Worm (Caenorhabditis elegans) whole organism, L2 larva: ENCODE results near the gene nep-10.

ENCODE experiments used
- C34F6.9 ChIP-seq: fragments of 150-350 bp; optimal IDR thresholded peaks from 2 replicates; lab custom pipeline; 2014; ENCODE audit warnings: missing biosample characterization, missing genetic modification characterization
- F13H6.1 ChIP-seq: sonication (generic microtip); optimal IDR thresholded peaks from 2 replicates; lab custom pipeline; 2016; ENCODE audit warnings: missing genetic modification characterization, missing compliant biosample characterization
- R02D3.7 ChIP-seq: fragments of 150-350 bp; optimal IDR thresholded peaks from 2 replicates; lab custom pipeline; 2014; ENCODE audit warnings: missing biosample characterization, missing genetic modification characterization
- Y55F3AM.14 ChIP-seq: fragments of 200-800 bp; sonication (Bioruptor generic); optimal IDR thresholded peaks from 2 replicates; lab custom pipeline; 2018; ENCODE audit warnings: mild to moderate bottlenecking, missing genetic modification characterization, missing compliant biosample characterization
- ZK546.5 ChIP-seq: sonication (generic microtip); optimal IDR thresholded peaks from 2 replicates; lab custom pipeline; 2017; ENCODE audit warnings: missing biosample characterization, missing genetic modification characterization
- alr-1 ChIP-seq: fragments of 150-350 bp; optimal IDR thresholded peaks from 2 replicates; lab custom pipeline; 2014; ENCODE audit warnings: missing biosample characterization, missing genetic modification characterization
- blmp-1 ChIP-seq: sonication (generic microtip); optimal IDR thresholded peaks from 2 replicates; lab custom pipeline; 2017; ENCODE audit warnings: missing genetic modification characterization, mild to moderate bottlenecking, missing compliant biosample characterization, antibody characterized with exemption, moderate library complexity; ENCODE audit not compliant: insufficient read depth
- ceh-16 ChIP-seq: fragments of 150-350 bp; optimal IDR thresholded peaks from 2 replicates; lab custom pipeline; 2014; ENCODE audit warnings: missing biosample characterization, missing genetic modification characterization
- crh-2 ChIP-seq: sonication (generic microtip); optimal IDR thresholded peaks from 2 replicates; lab custom pipeline; 2017; ENCODE audit warnings: missing biosample characterization, missing genetic modification characterization
- dmd-4 ChIP-seq: sonication (generic microtip); optimal IDR thresholded peaks from 2 replicates; lab custom pipeline; 2017; ENCODE audit warnings: missing biosample characterization, missing genetic modification characterization
- egl-27 ChIP-seq: sonication (generic microtip); optimal IDR thresholded peaks from 3 replicates; lab custom pipeline; 2017; ENCODE audit warnings: missing biosample characterization, missing genetic modification reagents, missing genetic modification characterization
- elt-1 ChIP-seq: fragments of 150-350 bp; optimal IDR thresholded peaks from 2 replicates; lab custom pipeline; 2014; ENCODE audit warnings: missing biosample characterization, missing genetic modification characterization
- fos-1 ChIP-seq: fragments of 150-350 bp; optimal IDR thresholded peaks from 2 replicates; lab custom pipeline; 2014; ENCODE audit warnings: missing biosample characterization, missing genetic modification characterization
- gmeb-1 ChIP-seq: fragments of 150-350 bp; optimal IDR thresholded peaks from 2 replicates; lab custom pipeline; 2014; ENCODE audit warnings: missing biosample characterization, missing genetic modification characterization
- lin-11 ChIP-seq: fragments of 150-350 bp; sonication (generic microtip); optimal IDR thresholded peaks from 2 replicates; lab custom pipeline; 2014; ENCODE audit warnings: missing biosample characterization, missing genetic modification characterization, inconsistent platforms, mixed read lengths
- lin-13 ChIP-seq: fragments of 150-350 bp; optimal IDR thresholded peaks from 2 replicates; lab custom pipeline; 2014; ENCODE audit warnings: missing biosample characterization, missing genetic modification reagents, missing genetic modification characterization
- lin-39 ChIP-seq: fragments of 150-350 bp; optimal IDR thresholded peaks from 2 replicates; lab custom pipeline; 2014; ENCODE audit warnings: missing biosample characterization, missing genetic modification reagents, missing genetic modification characterization
- lsy-2 ChIP-seq, 2 experiments: fragments of 150-350 bp in 1 of 2; sonication (generic microtip) in 1 of 2; optimal IDR thresholded peaks; 2 replicates each; lab custom pipeline; 2014 to 2017; ENCODE audit warnings: missing biosample characterization in 2 of 2, missing genetic modification characterization in 2 of 2
- mab-5 ChIP-seq: fragments of 150-350 bp; optimal IDR thresholded peaks from 2 replicates; lab custom pipeline; 2014; ENCODE audit warnings: missing biosample characterization, missing genetic modification characterization
- mbf-1 ChIP-seq: sonication (generic microtip); optimal IDR thresholded peaks from 2 replicates; lab custom pipeline; 2017; ENCODE audit warnings: missing biosample characterization, missing genetic modification characterization
- mdl-1 ChIP-seq, 2 experiments: fragments of 150-350 bp in 1 of 2; sonication (generic microtip) in 1 of 2; optimal IDR thresholded peaks; 2 replicates each; lab custom pipeline; 2017; ENCODE audit warnings: missing biosample characterization in 2 of 2, missing genetic modification characterization in 2 of 2
- nhr-10 ChIP-seq: sonication (generic microtip); optimal IDR thresholded peaks from 2 replicates; lab custom pipeline; 2017; ENCODE audit warnings: missing biosample characterization, missing genetic modification characterization
- nhr-11 ChIP-seq: fragments of 150-350 bp; optimal IDR thresholded peaks from 2 replicates; lab custom pipeline; 2014; ENCODE audit warnings: missing biosample characterization, missing genetic modification characterization
- nhr-129 ChIP-seq: fragments of 150-350 bp; optimal IDR thresholded peaks from 2 replicates; lab custom pipeline; 2014; ENCODE audit warnings: missing biosample characterization, missing genetic modification characterization
- nhr-21 ChIP-seq: fragments of 150-350 bp; optimal IDR thresholded peaks from 2 replicates; lab custom pipeline; 2014; ENCODE audit warnings: missing biosample characterization, missing genetic modification characterization
- nhr-23 ChIP-seq: fragments of 150-350 bp; optimal IDR thresholded peaks from 2 replicates; lab custom pipeline; 2014; ENCODE audit warnings: missing biosample characterization, missing genetic modification reagents, missing genetic modification characterization
- nhr-237 ChIP-seq: fragments of 150-350 bp; optimal IDR thresholded peaks from 2 replicates; lab custom pipeline; 2014; ENCODE audit warnings: missing biosample characterization, missing genetic modification characterization
- nhr-25 ChIP-seq: fragments of 150-350 bp; sonication (generic microtip); optimal IDR thresholded peaks from 3 replicates; lab custom pipeline; 2014; ENCODE audit warnings: missing biosample characterization, missing genetic modification characterization
- nhr-77 ChIP-seq: fragments of 150-350 bp; optimal IDR thresholded peaks from 2 replicates; lab custom pipeline; 2014; ENCODE audit warnings: missing biosample characterization, missing genetic modification characterization
- peb-1 ChIP-seq: fragments of 150-350 bp; optimal IDR thresholded peaks from 2 replicates; lab custom pipeline; 2014; ENCODE audit warnings: missing biosample characterization, missing genetic modification characterization
- sem-4 ChIP-seq: fragments of 150-350 bp; optimal IDR thresholded peaks from 2 replicates; lab custom pipeline; 2014; ENCODE audit warnings: missing biosample characterization, missing genetic modification reagents, missing genetic modification characterization
- sma-3 ChIP-seq: sonication (generic microtip); optimal IDR thresholded peaks from 2 replicates; lab custom pipeline; 2016; ENCODE audit warnings: missing genetic modification reagents, missing genetic modification characterization, missing compliant biosample characterization
- sma-9 ChIP-seq, 2 experiments: fragments of 150-350 bp in 1 of 2; sonication (generic microtip) in 1 of 2; optimal IDR thresholded peaks; 2 replicates each; lab custom pipeline; 2014 to 2016; ENCODE audit warnings: missing genetic modification characterization in 2 of 2, mild to moderate bottlenecking in 1 of 2, missing biosample characterization in 1 of 2, missing compliant biosample characterization in 1 of 2, missing genetic modification reagents in 1 of 2, moderate library complexity in 1 of 2
- snpc-4 ChIP-seq: fragments of 150-350 bp; optimal IDR thresholded peaks from 2 replicates; lab custom pipeline; 2014; ENCODE audit warnings: missing biosample characterization, missing genetic modification characterization
- unc-39 ChIP-seq: fragments of 150-350 bp; optimal IDR thresholded peaks from 2 replicates; lab custom pipeline; 2014; ENCODE audit warnings: missing biosample characterization, missing genetic modification characterization
- unc-55 ChIP-seq: fragments of 150-350 bp; sonication (generic microtip); optimal IDR thresholded peaks from 3 replicates; lab custom pipeline; 2014; ENCODE audit warnings: missing biosample characterization, missing genetic modification reagents, missing genetic modification characterization
- unc-62 ChIP-seq: fragments of 150-350 bp; optimal IDR thresholded peaks from 2 replicates; lab custom pipeline; 2014; ENCODE audit warnings: missing biosample characterization, missing genetic modification reagents, missing genetic modification characterization
- zag-1 ChIP-seq: fragments of 150-350 bp; optimal IDR thresholded peaks from 2 replicates; lab custom pipeline; 2014; ENCODE audit warnings: missing biosample characterization, missing genetic modification characterization
- ztf-4 ChIP-seq: fragments of 150-350 bp; optimal IDR thresholded peaks from 2 replicates; lab custom pipeline; 2014; ENCODE audit warnings: missing biosample characterization, missing genetic modification characterization

Gene nep-10

DNA sequence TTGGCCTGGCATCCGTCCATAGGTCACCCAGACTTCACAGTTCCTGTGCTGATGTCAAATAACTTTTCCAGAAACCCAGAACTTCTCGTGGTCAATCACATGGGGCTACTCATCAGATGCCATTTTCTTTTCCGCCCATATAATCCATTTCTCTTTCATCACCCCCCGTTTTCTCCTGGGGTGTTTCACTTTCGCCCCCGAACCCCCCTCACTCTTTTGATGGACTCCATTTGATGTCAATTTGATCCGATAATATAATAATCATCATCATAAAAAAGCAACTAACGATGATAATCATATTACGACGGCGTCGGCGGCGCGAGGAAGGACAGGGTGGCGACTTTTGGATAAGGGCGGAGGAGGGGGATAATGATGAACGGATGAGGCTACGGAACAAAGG lies 35.5 kb upstream of the nep-10 start:
- TF ChIP-seq ZK546.5 = no peak
- peak; percentile 39 for TF ChIP-seq blmp-1

DNA sequence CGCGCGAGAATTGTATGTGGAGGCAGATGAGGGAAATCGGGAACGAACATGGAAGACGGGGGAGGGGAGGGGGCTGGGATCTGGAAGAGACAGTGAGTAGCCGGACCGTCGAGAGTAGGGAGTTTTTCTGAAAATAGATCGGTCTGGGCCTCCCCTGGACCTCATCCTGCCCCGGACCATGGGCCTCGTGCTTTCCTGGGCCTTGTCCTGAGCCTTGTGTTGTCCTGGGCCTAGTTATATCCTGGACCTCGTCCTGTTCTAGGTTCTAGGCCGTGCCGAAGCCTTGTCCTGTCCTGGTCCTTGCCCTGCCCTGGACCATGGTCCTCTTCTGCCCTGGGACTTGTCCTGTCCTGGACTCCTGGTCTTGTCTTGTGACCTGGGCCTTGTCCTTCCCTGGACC lies 34.6 kb upstream of the nep-10 start:
- TF ChIP-seq sem-4 (tag; lab: Kevin White, UChicago) = no peak
- no peak for TF ChIP-seq ZK546.5
- TF ChIP-seq dmd-4 (tag; lab: Kevin White, UChicago) = no peak
- no peak for TF ChIP-seq zag-1
- no peak for TF ChIP-seq R02D3.7
- no peak for TF ChIP-seq ceh-16 (tag; lab: Kevin White, UChicago)
- no peak for TF ChIP-seq fos-1
- no peak for TF ChIP-seq nhr-25
- no peak for TF ChIP-seq unc-55 (GFP tag; lab: Kevin White, UChicago)
- no peak for TF ChIP-seq nhr-23 (tag; lab: Kevin White, UChicago)
- TF ChIP-seq unc-62 (GFP tag; lab: Kevin White, UChicago) = no peak
- no peak for TF ChIP-seq mbf-1 (tag; lab: Kevin White, UChicago)
- TF ChIP-seq snpc-4 (tag; lab: Kevin White, UChicago) = no peak
- TF ChIP-seq nhr-11 (tag; lab: Kevin White, UChicago) = no peak
- TF ChIP-seq lsy-2 (tag; optimal IDR thresholded peaks at IDR 0.05; lab: Kevin White, UChicago) = no peak
- TF ChIP-seq nhr-77 = no peak

DNA sequence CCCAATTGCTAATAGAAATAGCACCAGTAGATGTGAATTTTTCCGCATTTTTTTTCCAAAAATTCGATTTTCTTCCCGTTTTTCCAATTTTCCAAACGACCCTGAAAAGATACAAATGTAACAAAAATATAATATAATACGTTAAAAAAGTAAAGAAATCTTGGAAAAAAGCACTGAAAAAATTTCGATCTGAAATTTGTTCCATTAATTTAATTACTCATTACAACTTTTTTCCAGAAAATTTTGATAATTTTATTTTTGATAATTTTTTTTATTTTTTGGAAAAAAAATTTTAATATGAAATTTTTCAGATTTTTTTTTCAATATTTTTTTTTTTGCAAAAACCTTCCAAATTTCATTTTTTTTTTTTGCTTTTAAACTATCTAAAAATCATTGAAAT lies 33.7 kb upstream of the nep-10 start, which contains the start of gene skpo-2:
TSS of gene skpo-2 (minus strand) at position 101 of the 400 bp plus-strand sequence.
- TF ChIP-seq snpc-4 (tag; lab: Kevin White, UChicago) = no peak
- TF ChIP-seq nhr-25 = no peak

DNA sequence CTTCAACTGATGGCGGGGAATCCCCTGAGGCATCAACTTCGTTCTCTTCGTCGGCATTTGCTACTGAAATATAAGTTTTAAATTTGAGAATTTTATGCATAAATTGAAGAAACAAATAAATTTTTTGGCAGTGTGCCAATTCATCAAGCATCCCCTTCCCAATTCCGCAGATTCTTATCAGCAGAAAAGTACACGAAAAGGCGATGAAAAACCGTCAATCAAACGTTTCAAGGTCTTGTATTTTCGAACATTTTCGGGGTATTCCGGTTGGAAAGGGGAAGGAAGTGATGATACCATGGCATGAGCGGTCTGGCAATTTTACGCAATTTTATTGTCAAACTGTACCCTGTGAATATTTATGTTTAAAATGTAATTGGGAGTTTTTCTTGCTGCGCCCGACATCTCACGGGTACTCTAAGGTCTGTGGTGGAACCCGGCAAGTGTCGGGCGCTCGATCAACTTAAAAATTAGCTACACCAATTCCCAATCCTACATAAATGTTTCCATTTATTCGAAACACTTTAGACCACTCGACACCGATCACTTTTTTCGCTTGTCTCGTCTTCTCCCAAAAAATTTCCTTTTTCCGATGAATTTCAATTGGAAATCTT lies 32.2 kb upstream of the nep-10 start:
- no peak for TF ChIP-seq lin-11 (tag; lab: Kevin White, UChicago)
- peak; percentile 67 for TF ChIP-seq snpc-4 (tag; lab: Kevin White, UChicago)
- TF ChIP-seq nhr-25 = peak; percentile 26
- TF ChIP-seq fos-1 = no peak
- no peak for TF ChIP-seq ZK546.5

DNA sequence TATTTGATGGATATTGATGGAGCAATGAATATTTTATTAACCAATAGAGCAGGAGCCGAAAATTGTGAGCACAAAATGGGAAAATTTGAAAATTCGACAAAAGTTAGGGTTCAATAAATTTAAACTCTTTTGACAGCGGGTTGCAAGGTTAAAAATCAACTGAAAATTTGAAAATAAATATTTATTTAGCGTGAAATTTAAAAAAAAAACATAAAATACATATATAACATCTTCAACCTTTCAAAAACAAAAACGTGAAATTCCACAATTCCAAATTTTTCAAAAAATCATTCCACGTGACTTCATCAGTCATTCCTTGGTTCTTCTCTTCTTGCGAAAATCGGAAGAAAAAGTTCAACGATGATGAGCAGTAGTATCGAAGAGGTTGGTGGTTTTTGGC lies 26.6 kb upstream of the nep-10 start, which contains the start of gene C16C8.18:
TSS of gene C16C8.18 (plus strand) at position 301 of the 400 bp plus-strand sequence.
- TF ChIP-seq unc-55 (GFP tag; lab: Kevin White, UChicago) (peak; percentile 27), elt-1 (tag; lab: Kevin White, UChicago) (no peak), unc-39 (tag; lab: Kevin White, UChicago) (no peak)

DNA sequence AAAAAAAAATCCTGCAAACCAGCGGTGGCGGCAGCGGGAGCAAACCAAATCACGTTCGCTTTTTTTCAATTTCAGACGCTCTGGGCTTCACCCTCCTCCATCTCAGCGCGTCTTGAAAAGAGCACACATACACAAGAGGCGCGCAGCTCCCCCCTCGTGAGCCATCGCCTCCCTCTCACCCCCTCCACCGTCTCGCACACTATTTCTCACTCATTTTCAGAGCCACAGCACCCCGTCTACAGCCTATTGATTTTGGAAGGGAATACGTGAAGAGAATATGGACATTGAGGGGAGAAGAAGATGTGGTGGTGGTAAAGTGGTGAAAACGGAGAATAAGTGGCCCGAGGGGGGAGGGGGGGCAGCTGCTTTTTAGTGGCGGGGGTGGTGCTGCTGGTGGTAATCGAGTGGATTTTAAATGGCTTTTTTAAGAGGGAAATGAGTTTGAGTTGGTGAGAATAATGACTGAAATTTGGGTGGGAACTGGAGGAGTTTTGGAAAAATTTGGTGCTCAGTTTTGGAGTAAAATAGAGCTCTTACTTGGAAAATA lies 25.5 kb upstream of the nep-10 start:
- TF ChIP-seq blmp-1 (no peak), gmeb-1 (tag; lab: Kevin White, UChicago) (no peak), mbf-1 (tag; lab: Kevin White, UChicago) (no peak), alr-1 (tag; lab: Kevin White, UChicago) (no peak), ceh-16 (tag; lab: Kevin White, UChicago) (no peak), lsy-2 (tag; optimal IDR thresholded peaks at IDR 0.05; lab: Kevin White, UChicago) (peak in 1 of 2 experiments; percentile 49), nhr-23 (tag; lab: Kevin White, UChicago) (no peak), nhr-11 (tag; lab: Kevin White, UChicago) (no peak), C34F6.9 (peak; percentile 56), F13H6.1 (peak; percentile 1), ztf-4 (no peak), snpc-4 (tag; lab: Kevin White, UChicago) (peak; percentile 12), lin-39 (tag; lab: Kevin White, UChicago) (no peak), crh-2 (tag; lab: Kevin White, UChicago) (peak; percentile 0), dmd-4 (tag; lab: Kevin White, UChicago) (no peak), peb-1 (tag; lab: Kevin White, UChicago) (no peak), nhr-10 (tag; lab: Kevin White, UChicago) (no peak), zag-1 (peak; percentile 9), mdl-1 (tag; optimal IDR thresholded peaks at IDR 0.05; lab: Kevin White, UChicago) (peak in 1 of 2 experiments; percentile 51), nhr-237 (no peak), unc-39 (tag; lab: Kevin White, UChicago) (no peak), lin-13 (GFP tag; lab: Kevin White, UChicago) (peak; percentile 17), sma-9 (GFP tag; optimal IDR thresholded peaks at IDR 0.05; lab: Kevin White, UChicago) (no peak), sma-9 (tag; optimal IDR thresholded peaks at IDR 0.05; lab: Kevin White, UChicago) (no peak), lin-11 (tag; lab: Kevin White, UChicago) (peak; percentile 66), nhr-129 (tag; lab: Kevin White, UChicago) (peak; percentile 22), nhr-21 (tag; lab: Kevin White, UChicago) (no peak), unc-55 (GFP tag; lab: Kevin White, UChicago) (peak; percentile 73), egl-27 (tag; lab: Kevin White, UChicago) (no peak), nhr-25 (no peak), sma-3 (GFP tag; lab: Kevin White, UChicago) (no peak), Y55F3AM.14 (GFP tag; lab: Kevin White, UChicago) (no peak), elt-1 (tag; lab: Kevin White, UChicago) (no peak), mab-5 (tag; lab: Kevin White, UChicago) (no peak)
